Worm (Caenorhabditis elegans) whole organism, young adult: Measurements from ENCODE around the gene srh-296.

Experiments
- B0035.1 ChIP-seq: sonication (generic microtip); optimal IDR thresholded peaks from 2 replicates; lab custom pipeline; 2016; ENCODE audit warnings: missing genetic modification characterization, mild to moderate bottlenecking, missing compliant biosample characterization, missing genotype, missing genetic modification reagents
- C06A6.2 ChIP-seq: fragments of 200-800 bp; sonication (Bioruptor generic); conservative IDR thresholded peaks from 2 replicates; pipeline ENCODE4 v1.3.6; 2022; ENCODE audit warnings: missing genetic modification characterization, missing compliant biosample characterization
- C17E4.6 ChIP-seq: fragments of 200-800 bp; sonication (Bioruptor generic); IDR thresholded peaks from 2 replicates; pipeline ENCODE4 v1.3.6; 2022; ENCODE audit warnings: missing genetic modification reagents, missing genetic modification characterization, missing compliant biosample characterization
- F10E7.11 ChIP-seq: sonication (generic microtip); optimal IDR thresholded peaks from 2 replicates; lab custom pipeline; 2017; ENCODE audit warnings: mild to moderate bottlenecking, missing genetic modification characterization, moderate library complexity, missing compliant biosample characterization
- F22D6.2 ChIP-seq: sonication (generic microtip); optimal IDR thresholded peaks from 2 replicates; lab custom pipeline; 2016; ENCODE audit warnings: mild to moderate bottlenecking, missing genetic modification characterization, missing compliant biosample characterization
- F39B2.1 ChIP-seq: fragments of 200-800 bp; sonication (Bioruptor generic); IDR thresholded peaks from 2 replicates; pipeline ENCODE4 v1.3.6; 2022; ENCODE audit warnings: missing genetic modification reagents, missing genetic modification characterization, missing compliant biosample characterization
- K12H6.12 ChIP-seq: fragments of 200-800 bp; sonication (Bioruptor generic); optimal IDR thresholded peaks from 2 replicates; lab custom pipeline; 2018; ENCODE audit warnings: mild to moderate bottlenecking, missing genetic modification characterization, missing compliant biosample characterization
- Y95B8A.8 ChIP-seq: fragments of 200-800 bp; sonication (Bioruptor generic); IDR thresholded peaks from 2 replicates; pipeline ENCODE4 v1.3.6; 2022; ENCODE audit warnings: missing genetic modification reagents, missing genetic modification characterization, missing compliant biosample characterization
- attf-6 ChIP-seq: fragments of 200-800 bp; sonication (Bioruptor generic); IDR thresholded peaks from 2 replicates; pipeline ENCODE4 v1.3.6; 2022; ENCODE audit warnings: missing genetic modification reagents, missing genetic modification characterization, missing compliant biosample characterization
- cebp-1 ChIP-seq, 2 experiments: fragments of 200-800 bp in 1 of 2; sonication (Bioruptor generic) in 1 of 2; sonication (generic microtip) in 1 of 2; IDR thresholded peaks in 1 of 2; optimal IDR thresholded peaks in 1 of 2; 2 replicates each; pipeline versions ENCODE4 v1.3.6 to Lab custom; 2017 to 2022; ENCODE audit warnings: missing compliant biosample characterization in 2 of 2, missing genetic modification characterization in 2 of 2, mild to moderate bottlenecking in 1 of 2, missing genetic modification reagents in 1 of 2, moderate library complexity in 1 of 2
- ceh-79 ChIP-seq: sonication (generic microtip); optimal IDR thresholded peaks from 2 replicates; lab custom pipeline; 2017; ENCODE audit warnings: mild to moderate bottlenecking, missing genetic modification characterization, missing compliant biosample characterization
- chd-7 ChIP-seq: sonication (generic microtip); optimal IDR thresholded peaks from 2 replicates; lab custom pipeline; 2016; ENCODE audit warnings: mild to moderate bottlenecking, missing genetic modification characterization, moderate library complexity, missing compliant biosample characterization
- dox-1 ChIP-seq: fragments of 200-800 bp; sonication (Bioruptor generic); IDR thresholded peaks from 2 replicates; pipeline ENCODE4 v1.3.6; 2022; ENCODE audit warnings: missing genetic modification reagents, missing genetic modification characterization, missing compliant biosample characterization
- dpl-1 ChIP-seq: fragments of 150-350 bp; optimal IDR thresholded peaks from 2 replicates; lab custom pipeline; 2014; ENCODE audit warnings: missing biosample characterization, missing genetic modification reagents, missing genetic modification characterization
- egrh-3 ChIP-seq: fragments of 200-800 bp; sonication (Bioruptor generic); IDR thresholded peaks from 2 replicates; pipeline ENCODE4 v1.3.6; 2022; ENCODE audit warnings: missing genetic modification reagents, missing genetic modification characterization, missing compliant biosample characterization
- fkh-3 ChIP-seq: sonication (generic microtip); optimal IDR thresholded peaks from 2 replicates; lab custom pipeline; 2016; ENCODE audit warnings: mild to moderate bottlenecking, missing genetic modification characterization, missing compliant biosample characterization
- hmg-20 ChIP-seq: fragments of 200-800 bp; sonication (Bioruptor generic); IDR thresholded peaks from 2 replicates; pipeline ENCODE4 v1.3.6; 2022; ENCODE audit warnings: missing genetic modification reagents, missing genetic modification characterization, missing compliant biosample characterization
- let-526 ChIP-seq: fragments of 200-800 bp; sonication (Bioruptor generic); IDR thresholded peaks from 2 replicates; pipeline ENCODE4 v1.3.6; 2022; ENCODE audit warnings: missing genetic modification reagents, missing genetic modification characterization, missing compliant biosample characterization
- let-607 ChIP-seq, 2 experiments: fragments of 200-800 bp in 1 of 2; sonication (Bioruptor generic) in 1 of 2; sonication (generic microtip) in 1 of 2; optimal IDR thresholded peaks; 2 replicates each; lab custom pipeline; 2016 to 2018; ENCODE audit warnings: mild to moderate bottlenecking in 2 of 2, missing compliant biosample characterization in 2 of 2, missing genetic modification characterization in 2 of 2, moderate library complexity in 2 of 2, missing genotype in 1 of 2
- lin-35 ChIP-seq, 3 experiments: fragments of 150-350 bp in 2 of 3; sonication (generic microtip) in 1 of 3; optimal IDR thresholded peaks; 2 replicates each; lab custom pipeline; 2014 to 2018; ENCODE audit warnings: missing biosample characterization in 3 of 3, missing genetic modification characterization in 3 of 3, missing genetic modification reagents in 3 of 3
- lin-40 ChIP-seq: sonication (generic microtip); optimal IDR thresholded peaks from 2 replicates; lab custom pipeline; 2016; ENCODE audit warnings: missing genetic modification characterization, mild to moderate bottlenecking, missing compliant biosample characterization, missing genotype, missing genetic modification reagents
- lir-1 ChIP-seq: fragments of 200-800 bp; sonication (Bioruptor generic); conservative IDR thresholded peaks from 2 replicates; pipeline ENCODE4 v1.3.6; 2022; ENCODE audit warnings: missing genetic modification reagents, missing genetic modification characterization, missing compliant biosample characterization
- lsl-1 ChIP-seq: fragments of 200-800 bp; sonication (Bioruptor generic); optimal IDR thresholded peaks from 2 replicates; lab custom pipeline; 2018; ENCODE audit warnings: mild to moderate bottlenecking, missing genetic modification characterization, moderate library complexity, missing compliant biosample characterization
- lsy-27 ChIP-seq: sonication (generic microtip); optimal IDR thresholded peaks from 2 replicates; lab custom pipeline; 2017; ENCODE audit warnings: missing genetic modification characterization, mild to moderate bottlenecking, missing compliant biosample characterization, antibody characterized with exemption, missing genotype, borderline replicate concordance; ENCODE audit not compliant: insufficient read depth
- madf-3 ChIP-seq: fragments of 200-800 bp; sonication (Bioruptor generic); IDR thresholded peaks from 2 replicates; pipeline ENCODE4 v1.3.6; 2022; ENCODE audit warnings: missing genetic modification reagents, missing genetic modification characterization, missing compliant biosample characterization
- madf-6 ChIP-seq: fragments of 200-800 bp; sonication (Bioruptor generic); IDR thresholded peaks from 2 replicates; pipeline ENCODE4 v1.3.6; 2022; ENCODE audit warnings: missing genetic modification reagents, missing genetic modification characterization, missing compliant biosample characterization
- nhr-120 ChIP-seq: fragments of 200-800 bp; sonication (Bioruptor generic); IDR thresholded peaks from 2 replicates; pipeline ENCODE4 v1.3.6; 2022; ENCODE audit warnings: missing genetic modification characterization, missing compliant biosample characterization
- pbrm-1 ChIP-seq: fragments of 200-800 bp; sonication (Bioruptor generic); IDR thresholded peaks from 2 replicates; pipeline ENCODE4 v1.3.6; 2022; ENCODE audit warnings: missing genetic modification reagents, missing genetic modification characterization, missing compliant biosample characterization
- rcor-1 ChIP-seq: fragments of 200-800 bp; sonication (Bioruptor generic); IDR thresholded peaks from 2 replicates; pipeline ENCODE4 v1.3.6; 2022; ENCODE audit warnings: missing genetic modification reagents, missing genetic modification characterization, missing compliant biosample characterization
- repo-1 ChIP-seq: sonication (generic microtip); optimal IDR thresholded peaks from 2 replicates; lab custom pipeline; 2017; ENCODE audit warnings: mild to moderate bottlenecking, missing genetic modification characterization, missing compliant biosample characterization
- rpc-1 ChIP-seq, 2 experiments: fragments of 150-350 bp in 1 of 2; sonication (generic microtip) in 1 of 2; optimal IDR thresholded peaks; 2 replicates each; lab custom pipeline; 2014 to 2018; ENCODE audit warnings: missing biosample characterization in 1 of 2, missing genetic modification characterization in 1 of 2, missing genetic modification reagents in 1 of 2, missing genotype in 1 of 2
- snpc-1.1 ChIP-seq: sonication (generic microtip); optimal IDR thresholded peaks from 2 replicates; lab custom pipeline; 2017; ENCODE audit warnings: missing genetic modification characterization, mild to moderate bottlenecking, missing compliant biosample characterization, antibody characterized with exemption, moderate library complexity, missing genotype, missing genetic modification reagents; ENCODE audit not compliant: insufficient read depth
- snpc-4 ChIP-seq, 5 experiments: fragments of 150-350 bp in 1 of 5; sonication (generic microtip) in 4 of 5; optimal IDR thresholded peaks; 2 replicates each; lab custom pipeline; 2014 to 2018; ENCODE audit warnings: missing genetic modification characterization in 5 of 5, missing biosample characterization in 3 of 5, antibody characterized with exemption in 2 of 5, mild to moderate bottlenecking in 2 of 5, missing compliant biosample characterization in 2 of 5, missing genotype in 2 of 5, moderate library complexity in 2 of 5, missing genetic modification reagents in 1 of 5
- somi-1 ChIP-seq: fragments of 200-800 bp; sonication (Bioruptor generic); optimal IDR thresholded peaks from 2 replicates; lab custom pipeline; 2018; ENCODE audit warnings: mild to moderate bottlenecking, missing genetic modification characterization, missing compliant biosample characterization
- sptf-2 ChIP-seq: fragments of 200-800 bp; sonication (Bioruptor generic); optimal IDR thresholded peaks from 2 replicates; lab custom pipeline; 2018; ENCODE audit warnings: mild to moderate bottlenecking, missing genetic modification characterization, missing compliant biosample characterization
- tbp1 ChIP-seq: fragments of 200-800 bp; sonication (Bioruptor generic); optimal IDR thresholded peaks from 2 replicates; lab custom pipeline; 2018; ENCODE audit warnings: mild to moderate bottlenecking, missing genetic modification characterization, missing compliant biosample characterization
- tlf-1 ChIP-seq: fragments of 200-800 bp; sonication (Bioruptor generic); optimal IDR thresholded peaks from 2 replicates; lab custom pipeline; 2018; ENCODE audit warnings: mild to moderate bottlenecking, missing genetic modification characterization, missing compliant biosample characterization
- zfh-2 ChIP-seq: fragments of 200-800 bp; sonication (Bioruptor generic); conservative IDR thresholded peaks from 2 replicates; pipeline ENCODE4 v1.3.6; 2022; ENCODE audit warnings: missing genetic modification reagents, missing genetic modification characterization, missing compliant biosample characterization
- ztf-22 ChIP-seq: fragments of 200-800 bp; sonication (Bioruptor generic); optimal IDR thresholded peaks from 2 replicates; lab custom pipeline; 2018; ENCODE audit warnings: mild to moderate bottlenecking, missing genetic modification characterization, moderate library complexity, missing compliant biosample characterization

Gene srh-296

DNA sequence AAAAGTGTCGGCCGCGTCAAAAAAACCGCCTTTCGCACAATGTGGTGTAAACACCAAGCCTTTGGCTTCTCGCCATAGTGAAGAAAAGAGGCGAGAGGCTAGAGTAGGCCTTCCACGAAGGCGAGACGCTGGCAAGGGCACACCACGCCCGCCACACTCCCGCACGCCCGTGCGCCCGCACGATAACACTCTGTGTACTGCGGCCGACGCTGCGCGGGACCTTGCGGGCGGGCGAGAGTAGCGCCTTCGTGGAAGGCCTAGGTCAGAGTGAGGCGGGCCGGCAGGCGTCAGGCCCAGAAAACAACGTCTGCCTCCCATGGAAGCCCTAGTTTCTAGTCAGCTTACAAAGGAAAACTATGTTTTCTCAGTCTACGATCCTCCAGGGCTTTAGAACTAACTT, 2.0 kb downstream of the srh-296 start:
- TF ChIP-seq ceh-79 (no peak), dox-1 (GFP tag; lab: Robert Waterston, UW) (0 out of 2 replicates have a peak, but pooled peaks have one; percentile 11), zfh-2 (GFP tag; lab: Robert Waterston, UW) (peak; percentile 94), attf-6 (no peak), rcor-1 (GFP tag; lab: Robert Waterston, UW) (no peak), egrh-3 (GFP tag; lab: Robert Waterston, UW) (peak; percentile 82; the same call in 1 of the 2 replicates), madf-3 (0 out of 2 replicates have a peak, but pooled peaks have one; percentile 43), let-607 (tag; optimal IDR thresholded peaks at IDR 0.05; lab: Kevin White, UChicago) (no peak), F39B2.1 (GFP tag; lab: Robert Waterston, UW) (0 out of 2 replicates have a peak, but pooled peaks have one; percentile 33), nhr-120 (GFP tag; lab: Robert Waterston, UW) (0 out of 2 replicates have a peak, but pooled peaks have one; percentile 27)

- TF ChIP-seq lin-35 (GFP tag; optimal IDR thresholded peaks at IDR 0.05; lab: Kevin White, UChicago): no peak
- TF ChIP-seq tbp1: no peak
- TF ChIP-seq somi-1: no peak
- TF ChIP-seq lsy-27 (tag; lab: Kevin White, UChicago): no peak
- TF ChIP-seq lsl-1 (GFP tag; lab: Kevin White, UChicago): no peak
- no peak for TF ChIP-seq repo-1 (tag; lab: Kevin White, UChicago)
- TF ChIP-seq sptf-2 (GFP tag; lab: Kevin White, UChicago): no peak
- TF ChIP-seq, all 124 proteins: peak for 0
Observed at ce11 chrV:17818567-17818966, 8.4 kb downstream of the srh-296 start, which contains the start of gene srh-298. srh-298 (plus strand) TSS chrV:17818867.

ce11 chrV:17819704-17820103, 9.6 kb downstream of the srh-296 start:
- TF ChIP-seq ztf-22 (GFP tag; lab: Kevin White, UChicago) (no peak), zfh-2 (GFP tag; lab: Robert Waterston, UW) (peak; percentile 80), lir-1 (GFP tag; lab: Robert Waterston, UW) (no peak), pbrm-1 (GFP tag; lab: Robert Waterston, UW) (0 out of 2 replicates have a peak, but pooled peaks have one; percentile 33), egrh-3 (GFP tag; lab: Robert Waterston, UW) (peak; percentile 45; the same call in 1 of the 2 replicates), rpc-1 (optimal IDR thresholded peaks at IDR 0.05; lab: Kevin White, UChicago) (no peak), rpc-1 (tag; optimal IDR thresholded peaks at IDR 0.05; lab: Kevin White, UChicago) (no peak), dpl-1 (GFP tag; lab: Kevin White, UChicago) (no peak), let-526 (GFP tag; lab: Robert Waterston, UW) (no peak)

- TF ChIP-seq let-526 (GFP tag; lab: Robert Waterston, UW): no peak
- TF ChIP-seq Y95B8A.8: no peak
- TF ChIP-seq F10E7.11 (tag; lab: Kevin White, UChicago): no peak
- no peak for TF ChIP-seq C06A6.2 (GFP tag; lab: Robert Waterston, UW)
- no peak for TF ChIP-seq lin-40 (tag; lab: Kevin White, UChicago)
- no peak for TF ChIP-seq chd-7 (tag; lab: Kevin White, UChicago)
- no peak for TF ChIP-seq C17E4.6 (GFP tag; lab: Robert Waterston, UW)
- TF ChIP-seq K12H6.12 (tag; lab: Kevin White, UChicago): no peak
- no peak for TF ChIP-seq cebp-1 (GFP tag; IDR thresholded peaks at IDR 0.05; lab: Robert Waterston, UW)
- TF ChIP-seq cebp-1 (tag; optimal IDR thresholded peaks at IDR 0.05; lab: Kevin White, UChicago): no peak
- TF ChIP-seq snpc-4 (GFP tag; optimal IDR thresholded peaks at IDR 0.05; lab: Kevin White, UChicago): no peak
- TF ChIP-seq snpc-4 (tag; optimal IDR thresholded peaks at IDR 0.05; lab: Kevin White, UChicago): no peak
- no peak for TF ChIP-seq hmg-20
- TF ChIP-seq madf-6 (GFP tag; lab: Robert Waterston, UW): no peak
- no peak for TF ChIP-seq snpc-1.1 (tag; lab: Kevin White, UChicago)
- no peak for TF ChIP-seq fkh-3 (tag; lab: Kevin White, UChicago)
- no peak for TF ChIP-seq F22D6.2 (tag; lab: Kevin White, UChicago)
- TF ChIP-seq B0035.1: no peak
- TF ChIP-seq tlf-1 (GFP tag; lab: Kevin White, UChicago): no peak
- TF ChIP-seq, all 124 proteins: peak for 0
Observed at ce11 chrV:17821805-17822204, 11.7 kb downstream of the srh-296 start, which contains the start of gene srh-300. srh-300 (plus strand) TSS chrV:17822105.
